Worm (Caenorhabditis elegans): ENCODE measurements around the gene eef-1B.1.

The eef-1B.1 gene

DNA sequence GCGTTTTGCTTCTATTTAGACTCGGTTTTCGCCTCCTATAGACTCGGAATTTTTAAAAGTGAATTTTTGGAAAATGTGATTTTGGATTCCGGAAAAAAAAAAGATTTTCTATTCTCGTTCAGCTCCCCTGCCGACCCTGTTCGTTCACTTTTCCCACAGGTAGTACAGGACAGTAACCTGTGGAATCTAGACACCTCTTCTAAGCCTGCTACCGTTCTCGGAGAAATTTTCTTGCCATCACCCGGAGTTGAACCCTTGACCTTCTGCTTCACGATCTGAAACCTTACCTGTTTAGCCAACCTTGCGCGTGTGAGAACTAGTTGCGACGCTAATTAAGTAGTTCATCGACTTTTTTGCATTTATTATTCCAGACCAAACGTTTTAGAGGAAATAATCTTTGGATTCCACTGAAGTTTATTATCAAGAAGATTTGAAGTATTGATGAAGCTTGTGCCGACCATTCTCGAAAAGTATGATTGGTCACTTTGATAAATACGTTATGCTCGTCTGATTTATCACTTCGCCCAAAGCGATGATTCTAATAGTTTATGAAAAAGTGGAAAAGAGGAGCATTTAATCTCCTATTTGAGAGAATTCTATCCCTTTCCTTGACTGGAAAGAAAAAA lies 19.4 kb downstream of the eef-1B.1 start (continued):
- TF ChIP-seq hsf-1 (GFP tag; IDR thresholded peaks at IDR 0.05) (peak; percentile 75), F39B2.1 (GFP tag; IDR thresholded peaks at IDR 0.05) (0 out of 2 replicates have a peak, but pooled peaks have one; percentile 63), attf-6 (GFP tag; IDR thresholded peaks at IDR 0.05) (peak; percentile 73), rpc-1 (optimal IDR thresholded peaks at IDR 0.05) (peak; percentile 2), rpc-1 (tag; optimal IDR thresholded peaks at IDR 0.05) (peak; percentile 59), F33H1.4 (GFP tag; IDR thresholded peaks at IDR 0.05) (peak; percentile 63), mcd-1 (GFP tag; IDR thresholded peaks at IDR 0.05) (peak; percentile 42; the same call in 1 of the 2 replicates)

DNA sequence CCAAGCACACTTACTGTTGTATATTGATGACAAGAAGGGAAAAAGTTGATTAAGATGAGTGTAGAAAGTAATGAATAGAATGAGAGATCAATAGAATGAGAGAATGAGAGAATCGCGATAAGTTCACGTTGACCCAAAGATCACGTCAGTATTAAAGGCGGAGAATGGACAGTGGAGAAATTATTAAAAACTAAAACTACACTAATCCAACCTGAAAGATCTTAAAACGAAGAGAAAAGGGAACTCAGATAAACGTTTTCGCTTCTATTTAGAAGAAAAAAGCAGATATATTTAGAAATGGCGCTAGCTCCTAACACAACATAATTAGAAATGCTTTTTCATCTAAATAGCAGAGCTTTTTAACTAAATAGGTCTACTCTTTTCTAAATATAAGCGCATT lies 20.0 kb downstream of the eef-1B.1 start, which contains the start of gene let-754:
Gene let-754 (minus strand): TSS at position 101 of the 400 bp plus-strand sequence.
- TF ChIP-seq rec-8 (tag; optimal IDR thresholded peaks at IDR 0.05) (no peak), attf-5 (GFP tag; optimal IDR thresholded peaks at IDR 0.05) (no peak), nhr-80 (tag; optimal IDR thresholded peaks at IDR 0.05) (no peak), ceh-91 (GFP tag; IDR thresholded peaks at IDR 0.05) (no peak), snpc-4 (GFP tag; optimal IDR thresholded peaks at IDR 0.05) (no peak), snpc-4 (tag; optimal IDR thresholded peaks at IDR 0.05) (no peak)

DNA sequence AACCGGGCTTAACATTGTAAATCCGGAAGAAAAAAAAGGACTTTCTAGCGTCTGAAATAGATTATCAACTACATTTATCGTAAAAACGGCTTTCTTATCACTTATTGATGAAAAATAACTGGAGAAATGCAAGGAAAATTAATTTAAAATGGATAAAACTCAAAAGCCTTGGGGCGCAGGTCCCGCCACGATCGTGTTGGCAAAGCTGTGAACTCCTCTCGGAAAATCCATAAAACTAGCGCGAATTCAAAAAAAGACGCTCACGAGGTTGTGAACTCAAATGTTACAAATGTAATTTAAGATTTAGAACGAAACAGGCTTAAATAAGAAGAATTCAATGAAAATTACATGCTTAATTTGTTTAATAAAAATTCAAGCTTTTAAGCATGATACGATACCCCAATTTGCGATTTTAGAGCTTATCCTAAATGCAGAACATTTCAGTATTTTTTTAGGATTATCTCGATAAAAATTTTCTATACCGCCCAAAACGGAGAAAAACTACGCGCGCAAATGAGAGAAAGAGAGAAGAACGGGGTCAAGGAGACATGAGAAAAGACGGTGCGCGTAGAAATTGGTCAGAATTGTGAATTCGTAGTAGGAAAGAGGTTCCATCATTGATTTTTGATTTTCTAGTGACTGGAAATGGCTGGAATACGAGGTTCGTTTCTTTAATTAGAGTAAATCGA lies 21.0 kb downstream of the eef-1B.1 start, which contains the start of gene C29E4.15:
Gene C29E4.15 (plus strand): TSS at position 547 of the 689 bp plus-strand sequence.
- peak; percentile 41; the same call in 1 of the 2 replicates for TF ChIP-seq madf-6 (GFP tag; IDR thresholded peaks at IDR 0.05)
- TF ChIP-seq nfya-1 (tag; optimal IDR thresholded peaks at IDR 0.05; ENCODE audit: borderline replicate concordance, insufficient read depth) = no peak
- no peak for TF ChIP-seq ztf-26 (tag; optimal IDR thresholded peaks at IDR 0.05)
- TF ChIP-seq F33H1.4 (GFP tag; IDR thresholded peaks at IDR 0.05) = peak; percentile 63
- 0 out of 2 replicates have a peak, but pooled peaks have one; percentile 9 for TF ChIP-seq dox-1 (GFP tag; IDR thresholded peaks at IDR 0.05)
- TF ChIP-seq B0261.1 (tag; optimal IDR thresholded peaks at IDR 0.05) = no peak
- TF ChIP-seq repo-1 (tag; optimal IDR thresholded peaks at IDR 0.05) = no peak
- TF ChIP-seq lir-1 (GFP tag; conservative IDR thresholded peaks at IDR 0.05) = no peak
- TF ChIP-seq egl-18 (GFP tag; IDR thresholded peaks at IDR 0.05) = no peak
- no peak for TF ChIP-seq ztf-25 (GFP tag; IDR thresholded peaks at IDR 0.05)
- TF ChIP-seq lin-54 (GFP tag; optimal IDR thresholded peaks at IDR 0.05) = peak; percentile 66
- peak in 1 of 3 experiments; percentile 88 for TF ChIP-seq lin-35 (GFP tag; optimal IDR thresholded peaks at IDR 0.05)
- TF ChIP-seq dpl-1 (GFP tag; optimal IDR thresholded peaks at IDR 0.05) = peak; percentile 65
- TF ChIP-seq ztf-18 (tag; optimal IDR thresholded peaks at IDR 0.05) = no peak
- no peak for TF ChIP-seq pha-4 (tag; optimal IDR thresholded peaks at IDR 0.05)
- no peak for TF ChIP-seq nfya-2 (GFP tag; IDR thresholded peaks at IDR 0.05)
- TF ChIP-seq efl-1 (GFP tag; optimal IDR thresholded peaks at IDR 0.05) = peak; percentile 44
- peak; percentile 38 for TF ChIP-seq snpc-3.4 (tag; optimal IDR thresholded peaks at IDR 0.05)

DNA sequence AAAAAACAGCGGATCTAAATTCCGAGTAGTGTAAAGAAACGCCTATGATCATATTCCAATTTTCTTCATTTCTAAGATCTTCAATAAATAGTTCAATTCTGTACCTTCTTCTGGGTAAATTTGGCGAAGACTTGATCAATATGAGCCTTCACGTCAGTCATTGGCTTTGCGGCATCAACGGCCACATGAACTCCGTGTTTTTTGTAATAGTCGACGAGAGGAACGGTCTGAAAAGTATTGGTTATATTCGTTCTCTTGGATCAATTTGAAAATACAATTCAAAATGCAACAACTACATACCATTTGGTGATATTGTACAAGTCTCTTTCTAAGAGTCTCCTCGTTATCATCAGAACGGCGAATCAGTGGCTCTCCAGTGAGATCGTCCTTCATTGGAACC lies 22.7 kb downstream of the eef-1B.1 start:
- TF ChIP-seq sea-2 (GFP tag; IDR thresholded peaks at IDR 0.05) (no peak), nhr-80 (tag; optimal IDR thresholded peaks at IDR 0.05) (no peak), snpc-1.3 (tag; optimal IDR thresholded peaks at IDR 0.05; ENCODE audit: insufficient read depth) (no peak), gei-17 (GFP tag; optimal IDR thresholded peaks at IDR 0.05) (no peak), egrh-3 (GFP tag; IDR thresholded peaks at IDR 0.05) (no peak), fkh-3 (tag; optimal IDR thresholded peaks at IDR 0.05) (no peak), Y67H2A.10 (GFP tag; conservative IDR thresholded peaks at IDR 0.05) (no peak), nhr-27 (tag; optimal IDR thresholded peaks at IDR 0.05) (no peak), attf-3 (GFP tag; conservative IDR thresholded peaks at IDR 0.05) (no peak), sptf-2 (GFP tag; optimal IDR thresholded peaks at IDR 0.05) (no peak), dox-1 (GFP tag; IDR thresholded peaks at IDR 0.05) (no peak), dpff-1 (tag; optimal IDR thresholded peaks at IDR 0.05) (no peak), ceh-91 (GFP tag; IDR thresholded peaks at IDR 0.05) (no peak), xnd-1 (tag; optimal IDR thresholded peaks at IDR 0.05) (no peak), hlh-12 (tag; optimal IDR thresholded peaks at IDR 0.05) (no peak), cebp-2 (GFP tag; IDR thresholded peaks at IDR 0.05) (no peak)
